Worm (Caenorhabditis elegans) whole organism, young adult: ENCODE results near the gene Y47D7A.3.

ENCODE experiments used
- D2030.7 ChIP-seq: fragments of 200-800 bp; sonication (Bioruptor generic); IDR thresholded peaks from 2 replicates; pipeline ENCODE4 v1.3.6; 2022; ENCODE audit warnings: missing genetic modification reagents, missing genetic modification characterization, missing compliant biosample characterization
- F33H1.4 ChIP-seq: fragments of 200-800 bp; sonication (Bioruptor generic); IDR thresholded peaks from 2 replicates; pipeline ENCODE4 v1.3.6; 2022; ENCODE audit warnings: missing genetic modification reagents, missing genetic modification characterization, missing compliant biosample characterization
- F49E8.2 ChIP-seq: sonication (generic microtip); optimal IDR thresholded peaks from 3 replicates; lab custom pipeline; 2017; ENCODE audit warnings: missing genetic modification characterization, mild to moderate bottlenecking, missing compliant biosample characterization, antibody characterized with exemption, moderate library complexity; ENCODE audit not compliant: insufficient read depth
- T26A5.8 ChIP-seq: sonication (generic microtip); optimal IDR thresholded peaks from 2 replicates; lab custom pipeline; 2016; ENCODE audit warnings: missing genetic modification characterization, missing compliant biosample characterization
- Y67H2A.10 ChIP-seq: fragments of 200-800 bp; sonication (Bioruptor generic); conservative IDR thresholded peaks from 2 replicates; pipeline ENCODE4 v1.3.6; 2022; ENCODE audit warnings: missing genetic modification reagents, missing genetic modification characterization, missing compliant biosample characterization
- Y95B8A.8 ChIP-seq: fragments of 200-800 bp; sonication (Bioruptor generic); IDR thresholded peaks from 2 replicates; pipeline ENCODE4 v1.3.6; 2022; ENCODE audit warnings: missing genetic modification reagents, missing genetic modification characterization, missing compliant biosample characterization
- attf-6 ChIP-seq: fragments of 200-800 bp; sonication (Bioruptor generic); IDR thresholded peaks from 2 replicates; pipeline ENCODE4 v1.3.6; 2022; ENCODE audit warnings: missing genetic modification reagents, missing genetic modification characterization, missing compliant biosample characterization
- ceh-100 ChIP-seq: fragments of 200-800 bp; sonication (Bioruptor generic); IDR thresholded peaks from 2 replicates; pipeline ENCODE4 v1.3.6; 2022; ENCODE audit warnings: missing genetic modification reagents, missing genetic modification characterization, missing compliant biosample characterization
- ceh-91 ChIP-seq: fragments of 200-800 bp; sonication (Bioruptor generic); IDR thresholded peaks from 2 replicates; pipeline ENCODE4 v1.3.6; 2022; ENCODE audit warnings: missing genetic modification reagents, missing genetic modification characterization, missing compliant biosample characterization
- dox-1 ChIP-seq: fragments of 200-800 bp; sonication (Bioruptor generic); IDR thresholded peaks from 2 replicates; pipeline ENCODE4 v1.3.6; 2022; ENCODE audit warnings: missing genetic modification reagents, missing genetic modification characterization, missing compliant biosample characterization
- efl-1 ChIP-seq: fragments of 150-350 bp; optimal IDR thresholded peaks from 2 replicates; lab custom pipeline; 2014; ENCODE audit warnings: missing biosample characterization, missing genetic modification reagents, missing genetic modification characterization
- egrh-3 ChIP-seq: fragments of 200-800 bp; sonication (Bioruptor generic); IDR thresholded peaks from 2 replicates; pipeline ENCODE4 v1.3.6; 2022; ENCODE audit warnings: missing genetic modification reagents, missing genetic modification characterization, missing compliant biosample characterization
- fkh-3 ChIP-seq: sonication (generic microtip); optimal IDR thresholded peaks from 2 replicates; lab custom pipeline; 2016; ENCODE audit warnings: mild to moderate bottlenecking, missing genetic modification characterization, missing compliant biosample characterization
- gei-17 ChIP-seq: fragments of 200-800 bp; sonication (Bioruptor generic); optimal IDR thresholded peaks from 2 replicates; lab custom pipeline; 2018; ENCODE audit warnings: mild to moderate bottlenecking, missing genetic modification characterization, missing compliant biosample characterization
- him-1 ChIP-seq: sonication (generic microtip); optimal IDR thresholded peaks from 2 replicates; lab custom pipeline; 2016; ENCODE audit warnings: missing genotype, missing genetic modification reagents, missing genetic modification characterization, missing compliant biosample characterization
- hmg-1.2 ChIP-seq: fragments of 200-800 bp; sonication (Bioruptor generic); IDR thresholded peaks from 2 replicates; pipeline ENCODE4 v1.3.6; 2022; ENCODE audit warnings: missing genetic modification reagents, missing genetic modification characterization, missing compliant biosample characterization
- hsf-1 ChIP-seq: fragments of 200-800 bp; sonication (Bioruptor generic); IDR thresholded peaks from 2 replicates; pipeline ENCODE4 v1.3.6; 2022; ENCODE audit warnings: missing genetic modification reagents, missing genetic modification characterization, missing compliant biosample characterization
- lag-1 ChIP-seq: fragments of 200-800 bp; sonication (Bioruptor generic); IDR thresholded peaks from 2 replicates; pipeline ENCODE4 v1.3.6; 2022; ENCODE audit warnings: missing genetic modification reagents, missing genetic modification characterization, missing compliant biosample characterization
- lin-35 ChIP-seq, 3 experiments: fragments of 150-350 bp in 2 of 3; sonication (generic microtip) in 1 of 3; optimal IDR thresholded peaks; 2 replicates each; lab custom pipeline; 2014 to 2018; ENCODE audit warnings: missing biosample characterization in 3 of 3, missing genetic modification characterization in 3 of 3, missing genetic modification reagents in 3 of 3
- lin-54 ChIP-seq: fragments of 200-800 bp; sonication (Bioruptor generic); optimal IDR thresholded peaks from 2 replicates; lab custom pipeline; 2018; ENCODE audit warnings: mild to moderate bottlenecking, missing genetic modification characterization, missing compliant biosample characterization
- lsl-1 ChIP-seq: fragments of 200-800 bp; sonication (Bioruptor generic); optimal IDR thresholded peaks from 2 replicates; lab custom pipeline; 2018; ENCODE audit warnings: mild to moderate bottlenecking, missing genetic modification characterization, moderate library complexity, missing compliant biosample characterization
- madf-6 ChIP-seq: fragments of 200-800 bp; sonication (Bioruptor generic); IDR thresholded peaks from 2 replicates; pipeline ENCODE4 v1.3.6; 2022; ENCODE audit warnings: missing genetic modification reagents, missing genetic modification characterization, missing compliant biosample characterization
- madf-8 ChIP-seq: fragments of 200-800 bp; sonication (Bioruptor generic); conservative IDR thresholded peaks from 2 replicates; pipeline ENCODE4 v1.3.6; 2022; ENCODE audit warnings: missing genetic modification reagents, missing genetic modification characterization, missing compliant biosample characterization
- mcd-1 ChIP-seq: fragments of 200-800 bp; sonication (Bioruptor generic); IDR thresholded peaks from 2 replicates; pipeline ENCODE4 v1.3.6; 2022; ENCODE audit warnings: missing genetic modification reagents, missing genetic modification characterization, missing compliant biosample characterization
- mel-28 ChIP-seq: sonication (generic microtip); optimal IDR thresholded peaks from 2 replicates; lab custom pipeline; 2016; ENCODE audit warnings: borderline replicate concordance, mild to moderate bottlenecking, missing genetic modification characterization, missing compliant biosample characterization
- nhr-27 ChIP-seq: fragments of 200-800 bp; sonication (Bioruptor generic); optimal IDR thresholded peaks from 2 replicates; lab custom pipeline; 2018; ENCODE audit warnings: mild to moderate bottlenecking, missing genetic modification characterization, moderate library complexity, missing compliant biosample characterization
- nhr-80 ChIP-seq: sonication (generic microtip); optimal IDR thresholded peaks from 2 replicates; lab custom pipeline; 2016; ENCODE audit warnings: missing genetic modification characterization, missing compliant biosample characterization
- pbrm-1 ChIP-seq: fragments of 200-800 bp; sonication (Bioruptor generic); IDR thresholded peaks from 2 replicates; pipeline ENCODE4 v1.3.6; 2022; ENCODE audit warnings: missing genetic modification reagents, missing genetic modification characterization, missing compliant biosample characterization
- rec-8 ChIP-seq, 2 experiments: sonication (generic microtip); optimal IDR thresholded peaks; 2 replicates each; lab custom pipeline; 2016; ENCODE audit warnings: mild to moderate bottlenecking in 2 of 2, missing genetic modification characterization in 2 of 2, missing genetic modification reagents in 2 of 2, missing genotype in 2 of 2, missing biosample characterization in 1 of 2, missing compliant biosample characterization in 1 of 2, moderate library complexity in 1 of 2
- sdz-38 ChIP-seq: sonication (generic microtip); optimal IDR thresholded peaks from 2 replicates; lab custom pipeline; 2016; ENCODE audit warnings: missing genotype, missing genetic modification characterization, missing compliant biosample characterization
- sea-2 ChIP-seq: fragments of 200-800 bp; sonication (Bioruptor generic); IDR thresholded peaks from 2 replicates; pipeline ENCODE4 v1.3.6; 2022; ENCODE audit warnings: missing genetic modification characterization, missing compliant biosample characterization
- snpc-1.1 ChIP-seq: sonication (generic microtip); optimal IDR thresholded peaks from 2 replicates; lab custom pipeline; 2017; ENCODE audit warnings: missing genetic modification characterization, mild to moderate bottlenecking, missing compliant biosample characterization, antibody characterized with exemption, moderate library complexity, missing genotype, missing genetic modification reagents; ENCODE audit not compliant: insufficient read depth
- snpc-3.4 ChIP-seq: sonication (generic microtip); optimal IDR thresholded peaks from 2 replicates; lab custom pipeline; 2017; ENCODE audit warnings: missing genetic modification characterization, mild to moderate bottlenecking, missing compliant biosample characterization, antibody characterized with exemption, moderate library complexity, missing genotype, missing genetic modification reagents
- snpc-4 ChIP-seq, 5 experiments: fragments of 150-350 bp in 1 of 5; sonication (generic microtip) in 4 of 5; optimal IDR thresholded peaks; 2 replicates each; lab custom pipeline; 2014 to 2018; ENCODE audit warnings: missing genetic modification characterization in 5 of 5, missing biosample characterization in 3 of 5, antibody characterized with exemption in 2 of 5, mild to moderate bottlenecking in 2 of 5, missing compliant biosample characterization in 2 of 5, missing genotype in 2 of 5, moderate library complexity in 2 of 5, missing genetic modification reagents in 1 of 5
- sptf-2 ChIP-seq: fragments of 200-800 bp; sonication (Bioruptor generic); optimal IDR thresholded peaks from 2 replicates; lab custom pipeline; 2018; ENCODE audit warnings: mild to moderate bottlenecking, missing genetic modification characterization, missing compliant biosample characterization
- tbp1 ChIP-seq: fragments of 200-800 bp; sonication (Bioruptor generic); optimal IDR thresholded peaks from 2 replicates; lab custom pipeline; 2018; ENCODE audit warnings: mild to moderate bottlenecking, missing genetic modification characterization, missing compliant biosample characterization
- unc-130 ChIP-seq: sonication (generic microtip); optimal IDR thresholded peaks from 2 replicates; lab custom pipeline; 2016; ENCODE audit warnings: missing genetic modification reagents, missing genetic modification characterization, missing compliant biosample characterization
- xnd-1 ChIP-seq: sonication (generic microtip); optimal IDR thresholded peaks from 2 replicates; lab custom pipeline; 2016; ENCODE audit warnings: missing genotype, missing genetic modification reagents, missing genetic modification characterization, missing compliant biosample characterization
- ztf-26 ChIP-seq: sonication (generic microtip); optimal IDR thresholded peaks from 2 replicates; lab custom pipeline; 2017; ENCODE audit warnings: missing genetic modification characterization, missing compliant biosample characterization

Y47D7A.3 gene

DNA sequence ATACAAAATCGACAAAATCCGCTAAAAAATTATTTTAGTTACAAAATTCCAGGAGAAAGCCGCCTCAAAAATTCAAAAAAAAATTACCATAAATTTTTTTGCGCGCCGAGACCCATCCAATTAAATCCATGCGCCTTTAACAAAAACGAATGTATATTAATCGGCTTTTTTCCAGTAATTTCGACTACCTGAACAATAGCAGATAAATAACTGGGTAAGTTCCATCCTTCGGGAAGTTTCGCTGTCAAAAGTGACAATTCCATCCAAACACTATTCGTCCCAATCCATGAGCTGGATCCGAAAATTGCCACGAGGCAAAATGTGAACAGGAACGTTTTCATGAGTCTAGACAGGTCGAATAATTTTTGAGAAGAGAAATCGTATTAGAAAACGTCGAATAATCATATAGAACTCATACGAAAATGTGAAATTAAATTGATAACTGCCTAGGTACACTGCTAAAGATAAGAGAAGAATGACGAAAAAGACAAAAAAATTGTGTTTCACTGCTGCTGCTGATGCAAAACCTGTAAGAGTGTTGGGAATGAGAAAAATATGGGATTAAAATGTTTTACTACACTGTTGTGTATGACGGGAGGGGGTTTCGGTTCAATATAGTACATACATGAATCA, 32.1 kb downstream of the Y47D7A.3 start, which contains the start of gene rft-1:
TSS of gene rft-1 (minus strand) at position 475 of the 633 bp plus-strand sequence.
- no peak for TF ChIP-seq lsl-1 (GFP tag; lab: Kevin White, UChicago)
- TF ChIP-seq nhr-27 (tag; lab: Kevin White, UChicago) = no peak
- TF ChIP-seq fkh-3 (tag; lab: Kevin White, UChicago) = no peak
- TF ChIP-seq ceh-91 (GFP tag; lab: Robert Waterston, UW) = no peak
- TF ChIP-seq rec-8 (tag; optimal IDR thresholded peaks at IDR 0.05; lab: Kevin White, UChicago) = no peak
- TF ChIP-seq hmg-1.2 = no peak
- TF ChIP-seq mel-28 (tag; lab: Kevin White, UChicago) = no peak
- peak; percentile 47 for TF ChIP-seq nhr-80 (tag; lab: Kevin White, UChicago)
- TF ChIP-seq him-1 = peak; percentile 40
- TF ChIP-seq lin-35 (GFP tag; optimal IDR thresholded peaks at IDR 0.05; lab: Kevin White, UChicago) = no peak
- TF ChIP-seq egrh-3 (GFP tag; lab: Robert Waterston, UW) = no peak
- TF ChIP-seq gei-17 = no peak
- no peak for TF ChIP-seq unc-130 (GFP tag; lab: Kevin White, UChicago)
- no peak for TF ChIP-seq sea-2 (GFP tag; lab: Robert Waterston, UW)

- TF ChIP-seq F49E8.2 (tag; lab: Kevin White, UChicago) (peak; percentile 5), sptf-2 (GFP tag; lab: Kevin White, UChicago) (no peak), madf-8 (GFP tag; lab: Robert Waterston, UW) (0 out of 2 replicates have a peak, but pooled peaks have one; percentile 21), lin-54 (GFP tag; lab: Kevin White, UChicago) (peak; percentile 50), snpc-1.1 (tag; lab: Kevin White, UChicago) (peak; percentile 89), snpc-4 (GFP tag; optimal IDR thresholded peaks at IDR 0.05; lab: Kevin White, UChicago) (peak; percentile 91), snpc-4 (tag; optimal IDR thresholded peaks at IDR 0.05; lab: Kevin White, UChicago) (peak; percentile 35 to 96 (median 93)), D2030.7 (GFP tag; lab: Robert Waterston, UW) (peak; percentile 65), ztf-26 (tag; lab: Kevin White, UChicago) (no peak), lsl-1 (GFP tag; lab: Kevin White, UChicago) (peak; percentile 71), ceh-100 (GFP tag; lab: Robert Waterston, UW) (peak; percentile 61; the same call in 1 of the 2 replicates), hsf-1 (0 out of 2 replicates have a peak, but pooled peaks have one; percentile 15), sdz-38 (no peak), F33H1.4 (GFP tag; lab: Robert Waterston, UW) (peak; percentile 41; the same call in 1 of the 2 replicates), Y95B8A.8 (GFP tag; lab: Robert Waterston, UW) (no peak), tbp1 (peak; percentile 14), snpc-3.4 (tag; lab: Kevin White, UChicago) (peak; percentile 74), pbrm-1 (GFP tag; lab: Robert Waterston, UW) (peak; percentile 78), attf-6 (GFP tag; lab: Robert Waterston, UW) (peak; percentile 71), nhr-80 (tag; lab: Kevin White, UChicago) (no peak), dox-1 (0 out of 2 replicates have a peak, but pooled peaks have one; percentile 38), madf-6 (GFP tag; lab: Robert Waterston, UW) (peak; percentile 85), efl-1 (peak; percentile 42), T26A5.8 (tag; lab: Kevin White, UChicago) (no peak), mcd-1 (GFP tag; lab: Robert Waterston, UW) (peak; percentile 54; the same call in 1 of the 2 replicates), lag-1 (GFP tag; lab: Robert Waterston, UW) (no peak), hmg-1.2 (peak; percentile 46), xnd-1 (peak; percentile 62), Y67H2A.10 (GFP tag; lab: Robert Waterston, UW) (no peak)
Measured at ce11 chrV:4447637-4448036, 36.9 kb downstream of the Y47D7A.3 start.
